Worm (Caenorhabditis elegans) whole organism, L3 larva: ENCODE results near the gene C34C12.9.
A peak's percentile ranks its signal among the peaks of the same experiment; 100 is the strongest.

ENCODE experiments used
- ZK546.5 ChIP-seq: sonication (generic microtip); optimal IDR thresholded peaks from 2 replicates; lab custom pipeline; 2017; ENCODE audit warnings: missing biosample characterization, missing genetic modification characterization
- ceh-28 ChIP-seq: fragments of 150-350 bp; optimal IDR thresholded peaks from 2 replicates; lab custom pipeline; 2014; ENCODE audit warnings: missing biosample characterization, missing genetic modification reagents, missing genetic modification characterization
- egl-27 ChIP-seq: sonication (generic microtip); optimal IDR thresholded peaks from 4 replicates; lab custom pipeline; 2017; ENCODE audit warnings: missing biosample characterization, missing genetic modification reagents, missing genetic modification characterization
- elt-1 ChIP-seq: fragments of 150-350 bp; optimal IDR thresholded peaks from 2 replicates; lab custom pipeline; 2014; ENCODE audit warnings: missing biosample characterization, missing genetic modification characterization
- elt-2 ChIP-seq: sonication (generic microtip); optimal IDR thresholded peaks from 2 replicates; lab custom pipeline; 2016; ENCODE audit warnings: missing genetic modification reagents, mild to moderate bottlenecking, missing genetic modification characterization, missing compliant biosample characterization
- mdl-1 ChIP-seq: fragments of 150-350 bp; optimal IDR thresholded peaks from 2 replicates; lab custom pipeline; 2014; ENCODE audit warnings: missing biosample characterization, missing genetic modification characterization
- nhr-11 ChIP-seq: fragments of 150-350 bp; optimal IDR thresholded peaks from 2 replicates; lab custom pipeline; 2014; ENCODE audit warnings: missing biosample characterization, missing genetic modification characterization
- nhr-12 ChIP-seq: fragments of 150-350 bp; optimal IDR thresholded peaks from 2 replicates; lab custom pipeline; 2014; ENCODE audit warnings: missing biosample characterization, missing genetic modification characterization
- nhr-23 ChIP-seq: fragments of 150-350 bp; optimal IDR thresholded peaks from 2 replicates; lab custom pipeline; 2014; ENCODE audit warnings: missing biosample characterization, missing genetic modification reagents, missing genetic modification characterization
- nhr-77 ChIP-seq: fragments of 150-350 bp; optimal IDR thresholded peaks from 2 replicates; lab custom pipeline; 2014; ENCODE audit warnings: missing biosample characterization, missing genetic modification characterization
- unc-62 ChIP-seq: fragments of 150-350 bp; sonication (generic microtip); optimal IDR thresholded peaks from 4 replicates; lab custom pipeline; 2014; ENCODE audit warnings: missing biosample characterization, missing genetic modification reagents, missing genetic modification characterization

DNA sequence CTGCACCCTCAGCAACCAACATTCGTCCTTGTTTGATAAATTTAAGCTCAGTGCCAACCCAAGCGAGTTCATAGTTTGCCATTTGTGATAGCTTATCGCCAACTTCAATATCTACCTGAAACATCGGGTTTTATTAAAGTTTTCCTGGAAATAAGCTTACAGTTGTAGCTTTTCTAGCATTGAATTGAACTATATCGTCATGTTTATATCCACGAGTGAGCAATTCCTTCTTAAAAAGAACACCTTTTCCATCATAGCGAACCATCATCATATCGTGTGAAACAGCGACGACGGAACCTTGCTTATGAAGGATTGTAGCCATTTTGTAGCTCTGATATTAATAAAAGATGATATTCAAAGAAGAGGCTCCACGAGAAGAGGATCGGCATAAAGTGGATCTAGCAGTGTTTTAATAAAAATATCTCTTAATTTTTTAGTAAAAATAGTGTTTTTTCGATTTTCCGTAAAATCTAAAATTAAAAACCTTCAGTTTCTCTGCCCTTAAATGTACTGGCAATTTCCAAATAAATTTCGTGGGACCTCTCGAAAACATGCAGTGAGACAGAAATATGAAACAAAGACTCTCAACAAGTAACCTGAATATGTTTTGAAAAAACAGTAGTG, 27.0 kb upstream of the C34C12.9 start, which contains the start of gene M01F1.8:
- no peak for TF ChIP-seq nhr-12 (tag; lab: Kevin White, UChicago)
- no peak for TF ChIP-seq ceh-28 (tag; lab: Kevin White, UChicago)
- TF ChIP-seq egl-27 (tag; lab: Kevin White, UChicago): no peak
- no peak for TF ChIP-seq mdl-1
- TF ChIP-seq ZK546.5 (tag; lab: Kevin White, UChicago): no peak
- no peak for TF ChIP-seq nhr-23 (tag; lab: Kevin White, UChicago)
- no peak for TF ChIP-seq elt-2 (tag; lab: Kevin White, UChicago)
- TF ChIP-seq elt-1: no peak
- no peak for TF ChIP-seq unc-62 (GFP tag; lab: Kevin White, UChicago)
- TF ChIP-seq nhr-11 (tag; lab: Kevin White, UChicago): no peak
- peak; percentile 18 for TF ChIP-seq nhr-77 (tag; lab: Kevin White, UChicago)
